Worm (Caenorhabditis elegans): ENCODE measurements around the gene Y41E3.19.

DNA sequence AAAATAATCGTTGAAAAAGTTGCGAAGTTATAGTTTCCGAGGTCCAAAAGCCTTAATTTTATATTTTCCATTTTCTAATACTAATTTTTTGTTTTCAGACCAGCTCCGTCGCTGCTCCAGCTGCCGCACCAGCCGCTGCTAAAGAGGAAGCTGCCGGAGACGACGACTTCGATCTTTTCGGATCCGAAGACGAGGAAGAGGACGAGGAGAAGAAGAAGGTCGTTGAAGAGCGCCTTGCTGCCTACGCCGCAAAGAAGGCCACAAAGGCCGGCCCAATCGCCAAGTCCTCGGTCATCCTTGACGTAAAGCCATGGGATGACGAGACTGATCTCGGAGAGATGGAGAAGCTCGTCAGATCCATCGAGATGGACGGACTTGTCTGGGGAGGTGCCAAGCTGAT, 17.1 kb upstream of the Y41E3.19 start:
- TF ChIP-seq pqm-1 (tag; optimal IDR thresholded peaks at IDR 0.05): no peak
- TF ChIP-seq skn-1 (tag; optimal IDR thresholded peaks at IDR 0.05): no peak
- TF ChIP-seq unc-130 (GFP tag; optimal IDR thresholded peaks at IDR 0.05): no peak

Data from whole organism, L4 larva.